Fruit fly (Drosophila melanogaster) whole organism: Measurements from ENCODE around the gene CG14562.

Experiments used
- CG8478 ChIP-seq: fragments of >200 bp; optimal IDR thresholded peaks from 2 replicates; lab custom pipeline; 2018; ENCODE audit warnings: inconsistent platforms
- EcR ChIP-seq, 2 experiments: fragments of >200 bp; optimal IDR thresholded peaks; 2 replicates each; lab custom pipeline; 2017; ENCODE audit warnings: missing biosample characterization in 2 of 2, missing genetic modification characterization in 2 of 2, missing genetic modification reagents in 2 of 2
- pan ChIP-seq: fragments of >200 bp; optimal IDR thresholded peaks from 2 replicates; lab custom pipeline; 2017
- psq ChIP-seq: fragments of >200 bp; optimal IDR thresholded peaks from 2 replicates; lab custom pipeline; 2017
- usp ChIP-seq: fragments of >200 bp; optimal IDR thresholded peaks from 2 replicates; lab custom pipeline; 2017; ENCODE audit warnings: missing biosample characterization, missing genetic modification characterization, mixed read lengths

- TF ChIP-seq usp (no peak), CG8478 (lab: Kevin White, UChicago) (no peak), pan (lab: Kevin White, UChicago) (no peak), EcR (GFP tag; optimal IDR thresholded peaks at IDR 0.05; lab: Kevin White, UChicago) (peak in 1 of 2 experiments; percentile 17), psq (lab: Kevin White, UChicago) (no peak)
These were observed 11.3 kb downstream of the CG14562 start for dm6 chr3L:21953028-21954016.
